Worm (Caenorhabditis elegans) whole organism, mixed stage, embryonic: ENCODE results near the gene C14A6.5.

Experiments
- elt-3 ChIP-seq: fragments of 150-350 bp; optimal IDR thresholded peaks from 2 replicates; lab custom pipeline; 2014; ENCODE audit warnings: missing biosample characterization, missing genetic modification characterization
- lin-13 ChIP-seq: fragments of 150-350 bp; optimal IDR thresholded peaks from 2 replicates; lab custom pipeline; 2014; ENCODE audit warnings: missing biosample characterization, missing genetic modification characterization
- pha-4 ChIP-seq: fragments of 150-350 bp; optimal IDR thresholded peaks from 2 replicates; lab custom pipeline; 2018; ENCODE audit warnings: missing biosample characterization, missing genetic modification reagents, missing genetic modification characterization
- ztf-11 ChIP-seq: fragments of 150-350 bp; optimal IDR thresholded peaks from 2 replicates; lab custom pipeline; 2014; ENCODE audit warnings: missing biosample characterization, missing genetic modification characterization

ce11 chrV:18191128-18191527 lies 26.5 kb upstream of the C14A6.5 start, which contains the start of gene clec-42:
- TF ChIP-seq pha-4 (tag; lab: Kevin White, UChicago) (no peak), ztf-11 (tag; lab: Kevin White, UChicago) (no peak), elt-3 (tag; lab: Kevin White, UChicago) (no peak), lin-13 (no peak)
